Worm (Caenorhabditis elegans): ENCODE results near the gene fbxb-24.

The fbxb-24 gene

ce11 chrIII:11946062-11946749 lies 37.4 kb downstream of the fbxb-24 start (continued):
- TF ChIP-seq T23F11.4 (GFP tag; optimal IDR thresholded peaks at IDR 0.05) (no peak), nfya-1 (tag; optimal IDR thresholded peaks at IDR 0.05) (peak; percentile 64), hlh-6 (tag; optimal IDR thresholded peaks at IDR 0.05) (peak; percentile 65), pqm-1 (tag; optimal IDR thresholded peaks at IDR 0.05) (peak; percentile 59), zip-5 (tag; optimal IDR thresholded peaks at IDR 0.05) (peak; percentile 73), tbx-2 (tag; optimal IDR thresholded peaks at IDR 0.05) (peak; percentile 94), unc-42 (tag; optimal IDR thresholded peaks at IDR 0.05) (peak; percentile 85), mec-3 (tag; optimal IDR thresholded peaks at IDR 0.05; ENCODE audit: borderline replicate concordance) (peak; percentile 84), F13H6.1 (tag; optimal IDR thresholded peaks at IDR 0.05) (peak; percentile 72), tbx-7 (tag; optimal IDR thresholded peaks at IDR 0.05) (peak; percentile 96), ceh-22 (tag; optimal IDR thresholded peaks at IDR 0.05) (no peak), ttx-3 (tag; optimal IDR thresholded peaks at IDR 0.05) (peak; percentile 14), pros-1 (tag; optimal IDR thresholded peaks at IDR 0.05) (no peak), ceh-30 (tag; optimal IDR thresholded peaks at IDR 0.05) (no peak), fkh-10 (GFP tag; optimal IDR thresholded peaks at IDR 0.05) (no peak), dve-1 (tag; optimal IDR thresholded peaks at IDR 0.05) (no peak), ceh-14 (tag; optimal IDR thresholded peaks at IDR 0.05) (peak; percentile 47), ceh-48 (tag; optimal IDR thresholded peaks at IDR 0.05) (no peak), pat-9 (tag; optimal IDR thresholded peaks at IDR 0.05) (no peak), ceh-24 (tag; optimal IDR thresholded peaks at IDR 0.05) (no peak), elt-4 (tag; optimal IDR thresholded peaks at IDR 0.05) (no peak), syd-9 (tag; optimal IDR thresholded peaks at IDR 0.05) (peak; percentile 15), nhr-232 (tag; optimal IDR thresholded peaks at IDR 0.05) (no peak), unc-55 (GFP tag; optimal IDR thresholded peaks at IDR 0.05) (no peak), C08G9.2 (tag; optimal IDR thresholded peaks at IDR 0.05) (peak; percentile 95), madf-2 (tag; optimal IDR thresholded peaks at IDR 0.05) (no peak), che-1 (tag; optimal IDR thresholded peaks at IDR 0.05) (no peak), pax-1 (tag; optimal IDR thresholded peaks at IDR 0.05) (no peak)

- TF ChIP-seq ref-2 (tag; optimal IDR thresholded peaks at IDR 0.05) (no peak), odd-2 (tag; optimal IDR thresholded peaks at IDR 0.05) (no peak), nfya-1 (tag; optimal IDR thresholded peaks at IDR 0.05) (peak; percentile 76), pat-9 (tag; optimal IDR thresholded peaks at IDR 0.05) (no peak), gmeb-2 (tag; optimal IDR thresholded peaks at IDR 0.05) (no peak)
These were observed 38.2 kb downstream of the fbxb-24 start, which contains the start of gene Y56A3A.7 for ce11 chrIII:11946973-11947372. Gene Y56A3A.7 (minus strand): TSS chrIII:11947019.

- TF ChIP-seq pqm-1 (tag; optimal IDR thresholded peaks at IDR 0.05) = no peak
- peak; percentile 20 for TF ChIP-seq ets-4 (tag; optimal IDR thresholded peaks at IDR 0.05)
These were observed 38.8 kb downstream of the fbxb-24 start for ce11 chrIII:11947527-11947926.

ce11 chrIII:11948437-11948836 lies 39.7 kb downstream of the fbxb-24 start:
- no peak for TF ChIP-seq eyg-1 (tag; optimal IDR thresholded peaks at IDR 0.05)
- TF ChIP-seq mec-3 (tag; optimal IDR thresholded peaks at IDR 0.05; ENCODE audit: borderline replicate concordance) = no peak
- TF ChIP-seq ets-4 (tag; optimal IDR thresholded peaks at IDR 0.05) = no peak
- TF ChIP-seq C08G9.2 (tag; optimal IDR thresholded peaks at IDR 0.05) = no peak
- TF ChIP-seq ceh-24 (tag; optimal IDR thresholded peaks at IDR 0.05) = no peak
- TF ChIP-seq T23F11.4 (GFP tag; optimal IDR thresholded peaks at IDR 0.05) = no peak
- no peak for TF ChIP-seq nhr-232 (tag; optimal IDR thresholded peaks at IDR 0.05)
- no peak for TF ChIP-seq ttx-3 (tag; optimal IDR thresholded peaks at IDR 0.05)
- TF ChIP-seq ceh-30 (tag; optimal IDR thresholded peaks at IDR 0.05) = no peak
- TF ChIP-seq unc-86 (tag; optimal IDR thresholded peaks at IDR 0.05) = no peak

Measured in whole organism, late embryonic.